Worm (Caenorhabditis elegans) whole organism, early embryonic: Measurements from ENCODE around the gene R04B5.5.

ENCODE experiments used
- B0310.2 ChIP-seq: sonication (generic microtip); optimal IDR thresholded peaks from 2 replicates; lab custom pipeline; 2016; ENCODE audit warnings: mild to moderate bottlenecking, missing genetic modification characterization, missing compliant biosample characterization
- F13C5.2 ChIP-seq: sonication (generic microtip); optimal IDR thresholded peaks from 2 replicates; lab custom pipeline; 2017; ENCODE audit warnings: mild to moderate bottlenecking, missing genetic modification characterization, inconsistent platforms, missing compliant biosample characterization
- aly-1 ChIP-seq: sonication (generic microtip); optimal IDR thresholded peaks from 2 replicates; lab custom pipeline; 2016; ENCODE audit warnings: missing genetic modification characterization, missing compliant biosample characterization
- ama-1 ChIP-seq: fragments of 150-350 bp; optimal IDR thresholded peaks from 2 replicates; lab custom pipeline; 2014
- ceh-13 ChIP-seq: fragments of 200-800 bp; sonication (Bioruptor generic); optimal IDR thresholded peaks from 2 replicates; lab custom pipeline; 2018; ENCODE audit warnings: mild to moderate bottlenecking, missing genetic modification characterization, missing compliant biosample characterization
- ceh-36 ChIP-seq: sonication (generic microtip); optimal IDR thresholded peaks from 2 replicates; lab custom pipeline; 2016; ENCODE audit warnings: missing genetic modification characterization, inconsistent platforms, missing compliant biosample characterization
- ets-7 ChIP-seq: sonication (generic microtip); optimal IDR thresholded peaks from 2 replicates; lab custom pipeline; 2016; ENCODE audit warnings: missing genotype, missing genetic modification characterization, missing compliant biosample characterization
- flt-1 ChIP-seq: fragments of 200-800 bp; sonication (Bioruptor generic); IDR thresholded peaks from 2 replicates; pipeline ENCODE4 v1.3.6; 2022; ENCODE audit warnings: missing genetic modification characterization, missing compliant biosample characterization
- hmbx-1 ChIP-seq: sonication (generic microtip); optimal IDR thresholded peaks from 2 replicates; lab custom pipeline; 2016; ENCODE audit warnings: mild to moderate bottlenecking, missing genetic modification characterization, missing compliant biosample characterization
- hmg-4 ChIP-seq: fragments of 200-800 bp; sonication (Bioruptor generic); optimal IDR thresholded peaks from 2 replicates; lab custom pipeline; 2018; ENCODE audit warnings: mild to moderate bottlenecking, missing genetic modification characterization, missing compliant biosample characterization
- hnd-1 ChIP-seq: sonication (generic microtip); optimal IDR thresholded peaks from 2 replicates; lab custom pipeline; 2016; ENCODE audit warnings: missing genetic modification characterization, missing compliant biosample characterization
- pes-1 ChIP-seq: fragments of 200-800 bp; sonication (Bioruptor generic); IDR thresholded peaks from 2 replicates; pipeline ENCODE4 v1.3.6; 2022; ENCODE audit warnings: missing genetic modification reagents, missing genetic modification characterization, missing compliant biosample characterization
- scrt-1 ChIP-seq: fragments of 200-800 bp; sonication (Bioruptor generic); IDR thresholded peaks from 2 replicates; pipeline ENCODE4 v1.3.6; 2022; ENCODE audit warnings: missing genetic modification characterization, missing compliant biosample characterization
- sea-1 ChIP-seq: fragments of 200-800 bp; sonication (Bioruptor generic); conservative IDR thresholded peaks from 2 replicates; pipeline ENCODE4 v1.3.6; 2022; ENCODE audit warnings: missing genetic modification characterization, missing compliant biosample characterization
- tbx-11 ChIP-seq: fragments of 200-800 bp; sonication (Bioruptor generic); IDR thresholded peaks from 2 replicates; pipeline ENCODE4 v1.3.6; 2022; ENCODE audit warnings: missing genetic modification characterization, missing compliant biosample characterization
- tbx-37 ChIP-seq: fragments of 200-800 bp; sonication (Bioruptor generic); conservative IDR thresholded peaks from 2 replicates; pipeline ENCODE4 v1.3.6; 2022; ENCODE audit warnings: missing genetic modification reagents, missing genetic modification characterization, missing compliant biosample characterization
- tra-4 ChIP-seq: sonication (generic microtip); optimal IDR thresholded peaks from 2 replicates; lab custom pipeline; 2017; ENCODE audit warnings: missing genetic modification characterization, missing compliant biosample characterization

The R04B5.5 gene

ce11 chrV:10098429-10098828 lies 11.1 kb downstream of the R04B5.5 start, which contains the start of gene ugt-47:
Gene ugt-47, minus strand, starts transcription at chrV:10098597.
- TF ChIP-seq flt-1 (GFP tag; lab: Robert Waterston, UW) (no peak), tra-4 (tag; lab: Kevin White, UChicago) (no peak), hmg-4 (no peak), ama-1 (lab: Kevin White, UChicago) (no peak), hnd-1 (tag; lab: Kevin White, UChicago) (no peak), ceh-13 (GFP tag; lab: Kevin White, UChicago) (no peak), pes-1 (GFP tag; lab: Robert Waterston, UW) (no peak), aly-1 (no peak), ceh-36 (tag; lab: Kevin White, UChicago) (no peak), F13C5.2 (tag; lab: Kevin White, UChicago) (no peak), sea-1 (GFP tag; lab: Robert Waterston, UW) (no peak), tbx-11 (GFP tag; lab: Robert Waterston, UW) (no peak), hmbx-1 (tag; lab: Kevin White, UChicago) (no peak), ets-7 (tag; lab: Kevin White, UChicago) (no peak), scrt-1 (GFP tag; lab: Robert Waterston, UW) (no peak), B0310.2 (no peak), tbx-37 (GFP tag; lab: Robert Waterston, UW) (no peak)

- TF ChIP-seq sea-1 (GFP tag; lab: Robert Waterston, UW) (no peak), pes-1 (GFP tag; lab: Robert Waterston, UW) (no peak), tbx-11 (GFP tag; lab: Robert Waterston, UW) (no peak), B0310.2 (no peak), tbx-37 (GFP tag; lab: Robert Waterston, UW) (no peak), ceh-13 (GFP tag; lab: Kevin White, UChicago) (no peak), F13C5.2 (tag; lab: Kevin White, UChicago) (no peak), ets-7 (tag; lab: Kevin White, UChicago) (no peak), hnd-1 (tag; lab: Kevin White, UChicago) (no peak), tra-4 (tag; lab: Kevin White, UChicago) (no peak), hmg-4 (no peak)
Observed at ce11 chrV:10101916-10102315, 14.6 kb downstream of the R04B5.5 start, which contains the start of gene C08B6.14. Gene C08B6.14, minus strand, starts transcription at chrV:10102016.

ce11 chrV:10103811-10104210 lies 16.5 kb downstream of the R04B5.5 start:
- TF ChIP-seq tbx-37 (GFP tag; lab: Robert Waterston, UW), result no peak
- TF ChIP-seq hmbx-1 (tag; lab: Kevin White, UChicago), result no peak
- TF ChIP-seq aly-1, result no peak
- TF ChIP-seq flt-1 (GFP tag; lab: Robert Waterston, UW), result no peak
- no peak for TF ChIP-seq pes-1 (GFP tag; lab: Robert Waterston, UW)
- TF ChIP-seq ceh-36 (tag; lab: Kevin White, UChicago), result no peak
- TF ChIP-seq F13C5.2 (tag; lab: Kevin White, UChicago), result no peak
- TF ChIP-seq hnd-1 (tag; lab: Kevin White, UChicago), result no peak
- no peak for TF ChIP-seq sea-1 (GFP tag; lab: Robert Waterston, UW)
- TF ChIP-seq tbx-11 (GFP tag; lab: Robert Waterston, UW), result no peak
- no peak for TF ChIP-seq ets-7 (tag; lab: Kevin White, UChicago)
- no peak for TF ChIP-seq tra-4 (tag; lab: Kevin White, UChicago)
- no peak for TF ChIP-seq ceh-13 (GFP tag; lab: Kevin White, UChicago)
- no peak for TF ChIP-seq scrt-1 (GFP tag; lab: Robert Waterston, UW)
- no peak for TF ChIP-seq B0310.2

ce11 chrV:10104785-10105310 lies 17.6 kb downstream of the R04B5.5 start, which contains the start of gene ugt-17:
Gene ugt-17, minus strand, starts transcription at chrV:10104964.
- TF ChIP-seq hnd-1 (tag; lab: Kevin White, UChicago), result no peak
- TF ChIP-seq ceh-13 (GFP tag; lab: Kevin White, UChicago), result no peak
- TF ChIP-seq B0310.2, result no peak
- TF ChIP-seq sea-1 (GFP tag; lab: Robert Waterston, UW), result no peak
- no peak for TF ChIP-seq ama-1 (lab: Kevin White, UChicago)
- TF ChIP-seq hmg-4, result no peak
- TF ChIP-seq flt-1 (GFP tag; lab: Robert Waterston, UW), result no peak
- no peak for TF ChIP-seq pes-1 (GFP tag; lab: Robert Waterston, UW)
- TF ChIP-seq F13C5.2 (tag; lab: Kevin White, UChicago), result no peak

- TF ChIP-seq tra-4 (tag; lab: Kevin White, UChicago) (no peak), tbx-11 (GFP tag; lab: Robert Waterston, UW) (no peak), hnd-1 (tag; lab: Kevin White, UChicago) (no peak), tbx-37 (GFP tag; lab: Robert Waterston, UW) (no peak), aly-1 (no peak), B0310.2 (no peak), F13C5.2 (tag; lab: Kevin White, UChicago) (no peak), ceh-36 (tag; lab: Kevin White, UChicago) (no peak), scrt-1 (GFP tag; lab: Robert Waterston, UW) (no peak), flt-1 (GFP tag; lab: Robert Waterston, UW) (no peak), sea-1 (GFP tag; lab: Robert Waterston, UW) (no peak), ceh-13 (GFP tag; lab: Kevin White, UChicago) (no peak), ets-7 (tag; lab: Kevin White, UChicago) (no peak)
Observed at ce11 chrV:10105412-10105811, 18.1 kb downstream of the R04B5.5 start, which contains the start of gene C08B6.2. Gene C08B6.2, plus strand, starts transcription at chrV:10105712.

ce11 chrV:10107309-10107708 lies 20.0 kb downstream of the R04B5.5 start, which contains the start of gene C08B6.11:
Gene C08B6.11, plus strand, starts transcription at chrV:10107609.
- TF ChIP-seq tra-4 (tag; lab: Kevin White, UChicago) (no peak), tbx-37 (GFP tag; lab: Robert Waterston, UW) (no peak), tbx-11 (GFP tag; lab: Robert Waterston, UW) (no peak), hmbx-1 (tag; lab: Kevin White, UChicago) (no peak), aly-1 (no peak), F13C5.2 (tag; lab: Kevin White, UChicago) (no peak), ama-1 (lab: Kevin White, UChicago) (no peak)

ce11 chrV:10111129-10111528 lies 23.8 kb downstream of the R04B5.5 start:
- TF ChIP-seq ets-7 (tag; lab: Kevin White, UChicago) (no peak), tbx-11 (GFP tag; lab: Robert Waterston, UW) (no peak), flt-1 (GFP tag; lab: Robert Waterston, UW) (no peak), hmg-4 (no peak), scrt-1 (GFP tag; lab: Robert Waterston, UW) (no peak), tbx-37 (GFP tag; lab: Robert Waterston, UW) (no peak), ceh-13 (GFP tag; lab: Kevin White, UChicago) (no peak), F13C5.2 (tag; lab: Kevin White, UChicago) (no peak)
